Worm (Caenorhabditis elegans): ENCODE data around the gene tbc-12.

The tbc-12 gene

ce11 chrX:2559399-2559798 is 27.1 kb upstream of the tbc-12 start (continued):
- peak; percentile 35; the same call in 1 of the 2 replicates for TF ChIP-seq hmg-1.1 (GFP tag; IDR thresholded peaks at IDR 0.05)
- TF ChIP-seq skn-1 (tag; optimal IDR thresholded peaks at IDR 0.05) = no peak
- TF ChIP-seq hlh-11 (tag; optimal IDR thresholded peaks at IDR 0.05) = peak; percentile 50
- no peak for TF ChIP-seq ZK337.2 (GFP tag; IDR thresholded peaks at IDR 0.05)
- no peak for TF ChIP-seq lin-1 (GFP tag; IDR thresholded peaks at IDR 0.05)
- no peak for TF ChIP-seq zfp-3 (GFP tag; conservative IDR thresholded peaks at IDR 0.05)
- no peak for TF ChIP-seq ztf-7 (tag; optimal IDR thresholded peaks at IDR 0.05)
- TF ChIP-seq jun-1 (tag; optimal IDR thresholded peaks at IDR 0.05) = no peak
- TF ChIP-seq ces-1 (GFP tag; optimal IDR thresholded peaks at IDR 0.05) = no peak
- no peak for TF ChIP-seq ama-1 (optimal IDR thresholded peaks at IDR 0.05)
- no peak for TF ChIP-seq sdz-12 (GFP tag; optimal IDR thresholded peaks at IDR 0.05)
- TF ChIP-seq lsy-2 (tag; optimal IDR thresholded peaks at IDR 0.05) = peak in 1 of 2 experiments; percentile 75
- TF ChIP-seq mep-1 (tag; optimal IDR thresholded peaks at IDR 0.05) = peak; percentile 80
- TF ChIP-seq hlh-30 (tag; optimal IDR thresholded peaks at IDR 0.05; ENCODE audit: insufficient read depth) = peak; percentile 42
- TF ChIP-seq Y75B8A.6 (GFP tag; IDR thresholded peaks at IDR 0.05) = no peak
- no peak for TF ChIP-seq pqm-1 (tag; optimal IDR thresholded peaks at IDR 0.05)
- peak; percentile 6 for TF ChIP-seq nhr-25 (tag; optimal IDR thresholded peaks at IDR 0.05; ENCODE audit: borderline replicate concordance, insufficient read depth)
- no peak for TF ChIP-seq nhr-42 (GFP tag; IDR thresholded peaks at IDR 0.05)
- 0 out of 2 replicates have a peak, but pooled peaks have one; percentile 24 for TF ChIP-seq pha-4 (GFP tag; IDR thresholded peaks at IDR 0.05)
- no peak for TF ChIP-seq pha-4 (tag; optimal IDR thresholded peaks at IDR 0.05)
- TF ChIP-seq dmd-6 (GFP tag; IDR thresholded peaks at IDR 0.05) = no peak

- TF ChIP-seq madf-5 (GFP tag; IDR thresholded peaks at IDR 0.05) (peak; percentile 37 to 86; a peak in 1 of 4 replicates), ctbp-1 (GFP tag; IDR thresholded peaks at IDR 0.05) (peak; percentile 77), zfp-3 (GFP tag; conservative IDR thresholded peaks at IDR 0.05) (no peak), unc-62 (GFP tag; optimal IDR thresholded peaks at IDR 0.05 in 1 of 2) (peak in 1 of 2 experiments; percentile 95), unc-62 (tag; optimal IDR thresholded peaks at IDR 0.05) (no peak), hmg-1.1 (GFP tag; IDR thresholded peaks at IDR 0.05) (peak; percentile 92), hif-1 (tag; optimal IDR thresholded peaks at IDR 0.05) (peak in 1 of 2 experiments; percentile 45), ces-1 (GFP tag; optimal IDR thresholded peaks at IDR 0.05) (no peak), daf-16 (GFP tag; optimal IDR thresholded peaks at IDR 0.05) (peak; percentile 68 to 91), daf-16 (tag; optimal IDR thresholded peaks at IDR 0.05) (peak; percentile 75), dve-1 (tag; optimal IDR thresholded peaks at IDR 0.05; ENCODE audit: insufficient read depth) (peak; percentile 57), ceh-20 (GFP tag; IDR thresholded peaks at IDR 0.05) (peak; percentile 83), zip-11 (GFP tag; IDR thresholded peaks at IDR 0.05) (peak; percentile 56; the same call in 1 of the 2 replicates), lin-1 (GFP tag; IDR thresholded peaks at IDR 0.05) (peak; percentile 81; the same call in 1 of the 2 replicates), lin-15B (tag; optimal IDR thresholded peaks at IDR 0.05) (no peak), lir-3 (tag; optimal IDR thresholded peaks at IDR 0.05) (peak; percentile 76), lim-7 (GFP tag; IDR thresholded peaks at IDR 0.05) (peak; percentile 92), nhr-102 (tag; optimal IDR thresholded peaks at IDR 0.05) (peak; percentile 83), tra-1 (GFP tag; IDR thresholded peaks at IDR 0.05) (peak; percentile 80), madf-9 (GFP tag; conservative IDR thresholded peaks at IDR 0.05) (peak; percentile 88), rbr-2 (tag; optimal IDR thresholded peaks at IDR 0.05) (peak; percentile 84), nhr-11 (tag; optimal IDR thresholded peaks at IDR 0.05) (no peak), set-16 (GFP tag; IDR thresholded peaks at IDR 0.05) (peak; percentile 28; the same call in 1 of the 2 replicates), arid-1 (GFP tag; conservative IDR thresholded peaks at IDR 0.05) (peak; percentile 67), lin-29 (GFP tag; IDR thresholded peaks at IDR 0.05) (peak; percentile 48; the same call in 1 of the 2 replicates), jun-1 (tag; optimal IDR thresholded peaks at IDR 0.05) (no peak), zip-2 (tag; optimal IDR thresholded peaks at IDR 0.05) (peak; percentile 87), fos-1 (tag; optimal IDR thresholded peaks at IDR 0.05) (no peak), vab-7 (GFP tag; IDR thresholded peaks at IDR 0.05) (peak; percentile 82), mxl-2 (GFP tag; conservative IDR thresholded peaks at IDR 0.05) (no peak), ceh-62 (tag; optimal IDR thresholded peaks at IDR 0.05) (no peak), egl-27 (tag; optimal IDR thresholded peaks at IDR 0.05) (no peak), mes-2 (tag; optimal IDR thresholded peaks at IDR 0.05; ENCODE audit: poor library complexity, severe bottlenecking) (peak; percentile 75), ceh-82 (tag; optimal IDR thresholded peaks at IDR 0.05) (no peak)
Measured at ce11 chrX:2553433-2553860, 21.2 kb upstream of the tbc-12 start.
